Worm (Caenorhabditis elegans): ENCODE measurements around the gene lgc-49.

lgc-49 gene

DNA sequence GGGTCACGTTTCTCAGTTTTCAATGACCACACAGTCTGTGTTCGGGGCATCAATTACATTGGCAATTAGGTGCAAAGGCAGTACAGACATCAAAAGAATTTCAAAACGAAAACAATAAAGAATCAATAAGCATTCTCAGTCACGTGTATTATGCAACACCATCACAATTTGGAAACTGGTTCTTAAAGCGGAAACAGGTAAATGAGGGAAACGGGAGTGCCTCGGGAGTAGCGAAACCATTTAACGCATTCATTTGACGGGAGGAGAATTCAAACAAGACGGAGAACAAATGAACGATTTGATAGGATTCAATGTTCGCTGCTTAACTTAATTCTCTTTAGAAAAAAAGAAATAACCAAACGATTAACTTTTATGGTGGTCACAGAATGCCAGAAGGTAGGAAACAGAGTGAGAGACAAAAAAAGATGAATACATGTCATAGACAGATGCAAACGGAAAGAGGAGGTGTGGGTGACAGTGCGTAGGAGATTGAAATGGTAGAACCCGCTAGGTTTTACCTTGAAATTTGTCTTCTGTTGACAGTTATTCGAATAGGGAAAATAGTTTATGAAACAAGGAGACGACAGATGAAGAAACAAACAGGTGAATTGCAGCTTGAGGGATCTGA is 5.7 kb downstream of the lgc-49 start:
- TF ChIP-seq hlh-30 (tag; optimal IDR thresholded peaks at IDR 0.05; ENCODE audit: insufficient read depth) (peak; percentile 21), aha-1 (tag) (peak; percentile 97), egl-43 (GFP tag; IDR thresholded peaks at IDR 0.05) (no peak), ZK546.5 (tag; optimal IDR thresholded peaks at IDR 0.05) (no peak), F44E2.7 (GFP tag; IDR thresholded peaks at IDR 0.05) (no peak), zag-1 (tag; optimal IDR thresholded peaks at IDR 0.05) (no peak), mep-1 (tag; optimal IDR thresholded peaks at IDR 0.05) (peak; percentile 7), Y75B8A.6 (GFP tag; IDR thresholded peaks at IDR 0.05) (no peak), nhr-28 (tag; optimal IDR thresholded peaks at IDR 0.05) (peak; percentile 16), arid-1 (GFP tag; conservative IDR thresholded peaks at IDR 0.05) (no peak), lin-15B (tag; optimal IDR thresholded peaks at IDR 0.05) (no peak)

DNA sequence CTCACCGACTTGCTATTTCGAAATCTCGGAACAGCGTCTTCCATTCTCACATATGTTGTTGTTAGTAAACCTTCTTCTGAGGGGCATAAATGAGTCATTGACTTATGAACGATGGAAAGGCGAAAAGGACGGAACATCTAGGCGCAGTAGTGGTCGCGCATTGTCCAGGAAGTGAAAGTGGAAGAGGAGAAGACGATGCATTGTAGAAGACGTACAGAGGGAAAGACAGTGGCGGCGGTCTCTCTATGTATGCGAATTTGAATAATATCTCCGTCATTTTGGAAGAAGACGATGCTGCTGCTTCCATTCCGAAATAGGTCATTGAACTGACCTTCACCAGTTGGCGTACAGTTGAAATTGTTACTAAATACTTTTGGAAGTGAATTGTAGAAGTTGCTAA is 7.0 kb downstream of the lgc-49 start:
- TF ChIP-seq zag-1 (tag; optimal IDR thresholded peaks at IDR 0.05): no peak
- peak; percentile 82 for TF ChIP-seq aha-1 (tag)

DNA sequence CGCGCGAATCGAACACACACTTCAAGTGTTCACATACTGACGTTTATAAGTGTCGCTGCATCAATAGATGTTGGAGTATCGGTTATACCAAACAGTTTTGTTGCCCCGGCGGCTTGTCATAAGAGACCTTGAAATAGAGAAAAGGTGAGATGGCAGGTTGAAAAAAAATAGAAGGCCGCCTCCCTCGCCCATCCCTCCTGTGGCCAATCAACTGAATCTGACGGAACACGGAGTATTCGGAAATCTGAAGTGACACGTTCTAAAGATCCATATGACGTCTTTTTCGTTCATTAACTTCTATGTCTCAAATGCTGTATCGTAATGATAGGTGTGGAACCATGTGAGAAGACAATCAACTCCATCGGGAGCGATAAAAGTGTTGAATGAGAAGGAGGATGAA is 8.4 kb downstream of the lgc-49 start:
- TF ChIP-seq mxl-3 (GFP tag; optimal IDR thresholded peaks at IDR 0.05): peak; percentile 5
- no peak for TF ChIP-seq ceh-28 (tag; optimal IDR thresholded peaks at IDR 0.05)
- TF ChIP-seq madf-9 (GFP tag; conservative IDR thresholded peaks at IDR 0.05): no peak
- TF ChIP-seq nhr-25 (tag; optimal IDR thresholded peaks at IDR 0.05; ENCODE audit: borderline replicate concordance, insufficient read depth): peak; percentile 63
- TF ChIP-seq hif-1 (tag; optimal IDR thresholded peaks at IDR 0.05): no peak

DNA sequence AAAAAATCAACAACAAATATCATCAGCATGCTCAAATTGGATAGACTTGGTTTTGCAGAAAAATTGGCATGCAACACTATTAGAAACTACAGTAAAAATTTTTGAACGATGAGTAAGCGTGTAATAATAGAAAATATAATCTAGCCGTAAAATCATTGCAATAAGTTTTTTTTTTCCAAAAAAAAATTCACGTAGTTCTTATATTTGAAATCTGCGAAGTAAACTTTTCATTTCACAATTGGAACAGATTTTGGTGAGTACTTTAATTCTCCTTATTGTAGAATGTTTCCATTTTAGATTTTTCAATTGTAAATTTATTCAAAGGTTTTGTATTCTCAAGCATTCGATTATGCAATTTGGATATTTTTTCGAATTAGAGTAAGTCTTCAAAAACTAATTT is 9.2 kb downstream of the lgc-49 start, which contains the start of gene K10D6.3:
Gene K10D6.3 (plus strand): TSS at position 301 of the 400 bp plus-strand sequence.
- peak; percentile 74 for TF ChIP-seq aha-1 (tag)
- no peak for TF ChIP-seq hif-1 (tag; optimal IDR thresholded peaks at IDR 0.05)

DNA sequence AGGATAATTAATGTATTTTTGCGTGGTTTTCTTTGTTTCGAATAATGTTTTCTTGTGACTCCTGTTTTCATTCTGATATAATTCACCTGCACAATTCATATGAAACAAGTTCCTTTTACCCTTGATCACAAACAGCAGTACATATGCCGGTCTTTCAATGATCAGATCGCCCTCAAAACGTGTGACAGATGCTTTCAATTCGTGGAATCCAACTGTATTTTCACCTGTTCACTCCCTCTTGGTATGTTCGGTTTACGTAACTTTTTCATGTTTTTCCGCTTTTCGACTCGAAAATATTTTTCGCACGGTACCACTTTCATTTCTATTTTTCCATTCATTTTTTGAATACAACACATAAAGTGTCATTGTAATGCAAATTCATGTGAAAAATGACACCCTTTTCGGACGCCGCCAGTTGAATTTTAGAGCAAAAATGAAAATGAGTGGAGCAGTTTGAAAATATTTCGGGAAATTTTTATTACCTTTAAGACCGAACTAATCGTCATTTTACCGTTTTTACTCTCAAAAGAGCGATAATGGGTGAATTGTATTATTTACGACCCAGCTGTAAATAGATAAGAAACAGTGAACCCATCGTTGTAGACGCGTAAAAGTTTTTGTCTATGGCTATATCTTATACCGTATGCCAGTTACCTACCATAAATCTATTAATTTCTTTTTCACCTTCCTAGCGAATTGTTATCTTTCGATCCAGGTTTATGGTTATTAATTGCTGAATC is 10.9 kb downstream of the lgc-49 start, which contains the start of gene K10D6.4:
Gene K10D6.4 (plus strand): TSS at position 100 of the 740 bp plus-strand sequence.
- TF ChIP-seq pqm-1 (tag; optimal IDR thresholded peaks at IDR 0.05) (peak; percentile 59), vab-7 (GFP tag; IDR thresholded peaks at IDR 0.05) (no peak), Y105C5A.15 (GFP tag; IDR thresholded peaks at IDR 0.05) (no peak), hlh-11 (tag; optimal IDR thresholded peaks at IDR 0.05) (peak; percentile 22), madf-9 (GFP tag; conservative IDR thresholded peaks at IDR 0.05) (no peak), lin-13 (GFP tag; optimal IDR thresholded peaks at IDR 0.05) (no peak), mep-1 (tag; optimal IDR thresholded peaks at IDR 0.05) (no peak), lsy-2 (tag; optimal IDR thresholded peaks at IDR 0.05) (no peak), ama-1 (optimal IDR thresholded peaks at IDR 0.05) (no peak), nhr-76 (tag; optimal IDR thresholded peaks at IDR 0.05) (no peak), spr-1 (tag; optimal IDR thresholded peaks at IDR 0.05) (no peak), nhr-28 (tag; optimal IDR thresholded peaks at IDR 0.05) (peak; percentile 60), duxl-1 (tag; optimal IDR thresholded peaks at IDR 0.05; ENCODE audit: poor library complexity) (no peak), lin-15B (tag; optimal IDR thresholded peaks at IDR 0.05) (no peak), egl-43 (GFP tag; IDR thresholded peaks at IDR 0.05) (no peak), php-3 (GFP tag; IDR thresholded peaks at IDR 0.05) (peak; percentile 90), pha-4 (GFP tag; IDR thresholded peaks at IDR 0.05) (no peak), pha-4 (tag; optimal IDR thresholded peaks at IDR 0.05) (no peak), snpc-4 (tag; optimal IDR thresholded peaks at IDR 0.05) (no peak), hmg-1.1 (GFP tag; IDR thresholded peaks at IDR 0.05) (no peak), set-16 (GFP tag; IDR thresholded peaks at IDR 0.05) (no peak), mdl-1 (tag; optimal IDR thresholded peaks at IDR 0.05) (no peak), spr-3 (GFP tag; optimal IDR thresholded peaks at IDR 0.05) (no peak), ZK337.2 (GFP tag; IDR thresholded peaks at IDR 0.05) (no peak), fos-1 (tag; optimal IDR thresholded peaks at IDR 0.05) (no peak), fkh-10 (GFP tag; optimal IDR thresholded peaks at IDR 0.05) (no peak), nhr-102 (tag; optimal IDR thresholded peaks at IDR 0.05) (no peak), zfp-2 (tag; optimal IDR thresholded peaks at IDR 0.05) (no peak), nhr-6 (tag; optimal IDR thresholded peaks at IDR 0.05) (no peak), ceh-20 (GFP tag; IDR thresholded peaks at IDR 0.05) (0 out of 2 replicates have a peak, but pooled peaks have one; percentile 53)
